Fruit fly (Drosophila melanogaster) whole organism, wandering third instar larva: Measurements from ENCODE around the gene CG13315.

Experiments
- Hr78 ChIP-seq: fragments of >200 bp; optimal IDR thresholded peaks from 2 replicates; lab custom pipeline; 2017; ENCODE audit warnings: missing biosample characterization, missing genetic modification characterization
- psq ChIP-seq: fragments of 200-800 bp; sonication (Bioruptor generic); optimal IDR thresholded peaks from 3 replicates; lab custom pipeline; 2017; ENCODE audit warnings: missing biosample characterization, mild to moderate bottlenecking, missing genetic modification characterization, moderate library complexity
- rgr ChIP-seq: fragments of 200-800 bp; sonication (Bioruptor generic); optimal IDR thresholded peaks from 3 replicates; lab custom pipeline; 2016; ENCODE audit warnings: missing biosample characterization, mild to moderate bottlenecking, missing genetic modification characterization

dm6 chr3L:9135792-9136191, 39.1 kb downstream of the CG13315 start:
- no peak for TF ChIP-seq psq
- no peak for TF ChIP-seq rgr
- no peak for TF ChIP-seq Hr78 (GFP tag; lab: Kevin White, UChicago)
